Worm (Caenorhabditis elegans): ENCODE results near the gene sru-6.
A peak's percentile ranks its signal among the peaks of the same experiment; 100 is the strongest.

Gene sru-6

ce11 chrIV:9511221-9511638 lies 20.8 kb downstream of the sru-6 start (continued):
- TF ChIP-seq nfyb-1 (GFP tag; IDR thresholded peaks at IDR 0.05) (peak; percentile 68; the same call in 1 of the 2 replicates), zfh-2 (GFP tag; conservative IDR thresholded peaks at IDR 0.05) (no peak), ekl-4 (GFP tag; IDR thresholded peaks at IDR 0.05) (peak; percentile 56; the same call in 1 of the 2 replicates), ets-4 (GFP tag; optimal IDR thresholded peaks at IDR 0.05) (no peak)

DNA sequence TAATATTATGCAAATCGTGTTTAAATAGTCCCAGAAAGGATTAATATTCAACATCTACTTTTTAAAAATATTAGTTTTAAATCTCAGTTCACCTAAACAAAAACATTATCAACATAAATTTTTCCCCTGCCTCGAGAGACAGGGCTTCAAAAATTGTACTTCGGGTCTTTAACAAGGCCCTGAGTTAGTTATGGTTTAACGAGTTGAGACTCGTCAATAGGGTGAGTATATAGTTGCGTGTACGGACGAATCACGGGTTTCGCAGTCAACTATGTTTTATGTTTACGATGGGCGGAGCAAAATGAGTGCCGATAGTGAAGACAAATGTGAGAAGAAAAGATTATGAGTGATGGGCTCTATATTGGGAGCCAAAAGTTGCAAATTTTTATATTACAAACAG lies 21.2 kb downstream of the sru-6 start:
- peak; percentile 93 for TF ChIP-seq snpc-3.4 (tag; optimal IDR thresholded peaks at IDR 0.05)
- peak; percentile 53; the same call in 1 of the 2 replicates for TF ChIP-seq B0336.3 (GFP tag; IDR thresholded peaks at IDR 0.05)
- no peak for TF ChIP-seq T26A5.8 (tag; optimal IDR thresholded peaks at IDR 0.05)
- peak; percentile 87 for TF ChIP-seq snpc-4 (GFP tag; optimal IDR thresholded peaks at IDR 0.05)
- peak in 3 of 4 experiments; percentile 93 to 97 (median 96) for TF ChIP-seq snpc-4 (tag; optimal IDR thresholded peaks at IDR 0.05)
- TF ChIP-seq pbrm-1 (GFP tag; IDR thresholded peaks at IDR 0.05) = peak; percentile 4; the same call in 1 of the 2 replicates
- TF ChIP-seq mcd-1 (GFP tag; IDR thresholded peaks at IDR 0.05) = no peak
- no peak for TF ChIP-seq xnd-1 (tag; optimal IDR thresholded peaks at IDR 0.05)
- 0 out of 2 replicates have a peak, but pooled peaks have one; percentile 3 for TF ChIP-seq madf-8 (GFP tag; conservative IDR thresholded peaks at IDR 0.05)
- TF ChIP-seq akir-1 (GFP tag; optimal IDR thresholded peaks at IDR 0.05) = no peak
- TF ChIP-seq mes-4 (tag; optimal IDR thresholded peaks at IDR 0.05) = no peak
- TF ChIP-seq F23B12.7 (tag; optimal IDR thresholded peaks at IDR 0.05; ENCODE audit: insufficient read depth) = peak; percentile 3
- no peak for TF ChIP-seq nhr-90 (tag; optimal IDR thresholded peaks at IDR 0.05)
- no peak for TF ChIP-seq rcor-1 (GFP tag; IDR thresholded peaks at IDR 0.05)
- no peak; the same call in 1 of the 2 replicates for TF ChIP-seq D2030.7 (GFP tag; IDR thresholded peaks at IDR 0.05)
- TF ChIP-seq hlh-26 (GFP tag; conservative IDR thresholded peaks at IDR 0.05) = no peak
- TF ChIP-seq snpc-1.3 (tag; optimal IDR thresholded peaks at IDR 0.05; ENCODE audit: insufficient read depth) = peak; percentile 19
- TF ChIP-seq tbp1 (GFP tag; optimal IDR thresholded peaks at IDR 0.05) = peak; percentile 47
- no peak for TF ChIP-seq Y95B8A.8 (GFP tag; IDR thresholded peaks at IDR 0.05)
- no peak for TF ChIP-seq aptf-3 (GFP tag; IDR thresholded peaks at IDR 0.05)
- TF ChIP-seq ceh-79 (tag; optimal IDR thresholded peaks at IDR 0.05) = no peak
- TF ChIP-seq snpc-1.1 (tag; optimal IDR thresholded peaks at IDR 0.05; ENCODE audit: insufficient read depth) = peak; percentile 96
- peak; percentile 21 for TF ChIP-seq lsl-1 (GFP tag; optimal IDR thresholded peaks at IDR 0.05)
- TF ChIP-seq nfya-2 (GFP tag; IDR thresholded peaks at IDR 0.05) = no peak
- TF ChIP-seq dox-1 (GFP tag; IDR thresholded peaks at IDR 0.05) = 0 out of 2 replicates have a peak, but pooled peaks have one; percentile 10
- TF ChIP-seq mxl-1 (tag; optimal IDR thresholded peaks at IDR 0.05) = no peak

ce11 chrIV:9512836-9513235 lies 22.4 kb downstream of the sru-6 start, which contains the start of gene C33A12.3:
Gene C33A12.3 (minus strand): TSS chrIV:9513002.
- TF ChIP-seq hsf-1 (GFP tag; IDR thresholded peaks at IDR 0.05) (no peak), bed-2 (GFP tag; IDR thresholded peaks at IDR 0.05) (no peak), lsy-27 (tag; optimal IDR thresholded peaks at IDR 0.05; ENCODE audit: borderline replicate concordance, insufficient read depth) (no peak), attf-6 (GFP tag; IDR thresholded peaks at IDR 0.05) (no peak), T26A5.8 (tag; optimal IDR thresholded peaks at IDR 0.05) (no peak), lir-1 (GFP tag; conservative IDR thresholded peaks at IDR 0.05) (no peak), let-607 (tag; optimal IDR thresholded peaks at IDR 0.05) (no peak), ceh-27 (GFP tag; optimal IDR thresholded peaks at IDR 0.05) (no peak)

Data from whole organism, young adult.